Fruit fly (Drosophila melanogaster) whole organism, embryonic: Measurements from ENCODE around the gene CG32432.
A peak's percentile ranks its signal among the peaks of the same experiment; 100 is the strongest.

Experiments
- Ada2b ChIP-seq: fragments of 200-800 bp; sonication (Bioruptor generic); IDR thresholded peaks from 2 replicates; pipeline ENCODE4 v1.3.6; 2022; ENCODE audit warnings: missing biosample characterization, missing genetic modification characterization
- Asciz ChIP-seq: fragments of 200-800 bp; sonication (Bioruptor generic); optimal IDR thresholded peaks from 2 replicates; lab custom pipeline; 2017; ENCODE audit warnings: missing biosample characterization, mild to moderate bottlenecking, missing genetic modification characterization, missing genetic modification reagents
- Awh ChIP-seq: fragments of 200-800 bp; sonication (Bioruptor generic); IDR thresholded peaks from 2 replicates; pipeline ENCODE4, ENCODE4 v1.3.6; 2022; ENCODE audit warnings: missing biosample characterization, missing genetic modification characterization
- BtbVII ChIP-seq: fragments of 200-800 bp; sonication (Bioruptor generic); optimal IDR thresholded peaks from 3 replicates; lab custom pipeline; 2017; ENCODE audit warnings: missing biosample characterization, mild to moderate bottlenecking, missing genetic modification characterization
- CG10267 ChIP-seq: fragments of 200-800 bp; sonication (Bioruptor generic); optimal IDR thresholded peaks from 2 replicates; lab custom pipeline; 2018; ENCODE audit warnings: missing biosample characterization, mild to moderate bottlenecking, missing genetic modification characterization, moderate library complexity
- CG10366 ChIP-seq: fragments of 200-800 bp; sonication (Bioruptor generic); IDR thresholded peaks from 2 replicates; pipeline ENCODE4 v1.3.6; 2022; ENCODE audit warnings: missing biosample characterization, missing genetic modification characterization
- CG10959 ChIP-seq: fragments of 200-800 bp; sonication (Bioruptor generic); IDR thresholded peaks from 2 replicates; pipeline ENCODE4 v1.3.6; 2022; ENCODE audit warnings: missing biosample characterization, missing genetic modification characterization
- CG11456 ChIP-seq: fragments of 200-800 bp; sonication (Bioruptor generic); IDR thresholded peaks from 3 replicates; pipeline ENCODE4 v1.3.6; 2022; ENCODE audit warnings: missing biosample characterization, missing genetic modification characterization
- CG1603 ChIP-seq: fragments of 200-800 bp; sonication (Bioruptor generic); optimal IDR thresholded peaks from 2 replicates; lab custom pipeline; 2019; ENCODE audit warnings: missing biosample characterization, mild to moderate bottlenecking, missing genetic modification characterization, moderate library complexity
- CG2678 ChIP-seq: fragments of 200-800 bp; sonication (Bioruptor generic); optimal IDR thresholded peaks from 3 replicates; lab custom pipeline; 2019; ENCODE audit warnings: missing biosample characterization, mild to moderate bottlenecking, missing genetic modification characterization, moderate library complexity
- CG30020 ChIP-seq: fragments of 200-800 bp; optimal IDR thresholded peaks from 2 replicates; lab custom pipeline; 2019; ENCODE audit warnings: missing biosample characterization, mild to moderate bottlenecking, missing genetic modification characterization, moderate library complexity
- CG42726 ChIP-seq: fragments of 200-800 bp; sonication (Bioruptor generic); IDR thresholded peaks from 2 replicates; pipeline ENCODE4 v1.3.6; 2022; ENCODE audit warnings: missing biosample characterization, missing genetic modification characterization; ENCODE audit not compliant: partially characterized antibody
- CG4730 ChIP-seq: fragments of 200-800 bp; sonication (Bioruptor generic); IDR thresholded peaks from 2 replicates; pipeline ENCODE4 v1.3.6; 2022; ENCODE audit warnings: missing biosample characterization, missing genetic modification characterization
- CG6654 ChIP-seq: fragments of 200-800 bp; sonication (Bioruptor generic); optimal IDR thresholded peaks from 2 replicates; lab custom pipeline; 2017; ENCODE audit warnings: missing biosample characterization, mild to moderate bottlenecking, missing genetic modification characterization
- CG7745 ChIP-seq: fragments of 200-800 bp; sonication (Bioruptor generic); optimal IDR thresholded peaks from 2 replicates; lab custom pipeline; 2018; ENCODE audit warnings: missing biosample characterization, mild to moderate bottlenecking, missing genetic modification characterization, moderate library complexity
- Dad ChIP-seq: fragments of 200-800 bp; sonication (Bioruptor generic); optimal IDR thresholded peaks from 3 replicates; lab custom pipeline; 2016; ENCODE audit warnings: missing biosample characterization, missing genetic modification characterization
- Dbx ChIP-seq: fragments of 200-800 bp; sonication (Bioruptor generic); IDR thresholded peaks from 3 replicates; pipeline ENCODE4 v1.3.6; 2022; ENCODE audit warnings: missing biosample characterization, missing genetic modification characterization
- Doc3 ChIP-seq: fragments of 200-800 bp; sonication (Bioruptor generic); IDR thresholded peaks from 3 replicates; pipeline ENCODE4 v1.3.6; 2022; ENCODE audit warnings: missing biosample characterization, missing genetic modification characterization; ENCODE audit not compliant: partially characterized antibody
- Fer2 ChIP-seq: fragments of 200-800 bp; sonication (Bioruptor generic); optimal IDR thresholded peaks from 2 replicates; lab custom pipeline; 2018; ENCODE audit warnings: missing biosample characterization, mild to moderate bottlenecking, missing genetic modification characterization, moderate library complexity
- Gsc ChIP-seq: fragments of 200-800 bp; sonication (Bioruptor generic); IDR thresholded peaks from 2 replicates; pipeline ENCODE4 v1.3.6; 2022; ENCODE audit warnings: missing biosample characterization, missing genetic modification characterization
- HLH3B ChIP-seq: fragments of 200-800 bp; sonication (Bioruptor generic); IDR thresholded peaks from 2 replicates; pipeline ENCODE4 v1.3.6; 2022; ENCODE audit warnings: missing biosample characterization, missing genetic modification characterization
- Hmr ChIP-seq: fragments of 200-800 bp; sonication (Bioruptor generic); optimal IDR thresholded peaks from 3 replicates; lab custom pipeline; 2017; ENCODE audit warnings: mild to moderate bottlenecking, missing biosample characterization, missing genetic modification reagents, missing genetic modification characterization
- Hr51 ChIP-seq, 2 experiments: fragments of 200-800 bp; sonication (Bioruptor generic); optimal IDR thresholded peaks; 2 replicates in 1 of 2; 3 replicates in 1 of 2; lab custom pipeline; 2016 to 2018; ENCODE audit warnings: missing biosample characterization in 2 of 2, missing genetic modification characterization in 2 of 2, mild to moderate bottlenecking in 1 of 2, moderate library complexity in 1 of 2
- Mes4 ChIP-seq: fragments of 200-800 bp; sonication (Bioruptor generic); optimal IDR thresholded peaks from 2 replicates; lab custom pipeline; 2016; ENCODE audit warnings: missing biosample characterization, missing genetic modification characterization
- Opbp ChIP-seq: fragments of 200-800 bp; sonication (Bioruptor generic); IDR thresholded peaks from 3 replicates; pipeline ENCODE4 v1.3.6; 2022; ENCODE audit warnings: missing biosample characterization, missing genetic modification characterization; ENCODE audit not compliant: partially characterized antibody
- Six4 ChIP-seq: fragments of 200-800 bp; sonication (Bioruptor generic); optimal IDR thresholded peaks from 2 replicates; lab custom pipeline; 2016; ENCODE audit warnings: missing biosample characterization, missing genetic modification characterization
- ato ChIP-seq: fragments of 200-800 bp; sonication (Bioruptor generic); IDR thresholded peaks from 2 replicates; pipeline ENCODE4 v1.3.6; 2022; ENCODE audit warnings: missing biosample characterization, missing genetic modification characterization; ENCODE audit not compliant: partially characterized antibody
- bcd ChIP-seq: fragments of 200-800 bp; sonication (Bioruptor generic); optimal IDR thresholded peaks from 2 replicates; lab custom pipeline; 2017; ENCODE audit warnings: missing biosample characterization, mild to moderate bottlenecking, missing genetic modification characterization
- cwo ChIP-seq: fragments of 200-800 bp; sonication (Bioruptor generic); optimal IDR thresholded peaks from 3 replicates; lab custom pipeline; 2017; ENCODE audit warnings: missing biosample characterization, missing genetic modification characterization, mild to moderate bottlenecking, moderate library complexity, missing genetic modification reagents
- dpn ChIP-seq, 2 experiments: fragments of 200-800 bp; sonication (Bioruptor generic); optimal IDR thresholded peaks; 3 replicates each; lab custom pipeline; 2016; ENCODE audit warnings: missing biosample characterization in 2 of 2, missing genetic modification characterization in 2 of 2
- fd3F ChIP-seq: fragments of 200-800 bp; sonication (Bioruptor generic); optimal IDR thresholded peaks from 2 replicates; lab custom pipeline; 2018; ENCODE audit warnings: missing biosample characterization, mild to moderate bottlenecking, missing genetic modification characterization, moderate library complexity
- gro ChIP-seq: fragments of 200-800 bp; sonication (Bioruptor generic); optimal IDR thresholded peaks from 2 replicates; lab custom pipeline; 2016; ENCODE audit warnings: missing biosample characterization, missing genetic modification characterization
- gt ChIP-seq: fragments of 200-800 bp; sonication (Bioruptor generic); IDR thresholded peaks from 2 replicates; pipeline ENCODE4 v1.3.6; 2022; ENCODE audit warnings: missing biosample characterization, missing genetic modification characterization
- knrl ChIP-seq: fragments of 200-800 bp; sonication (Bioruptor generic); IDR thresholded peaks from 3 replicates; pipeline ENCODE4 v1.3.6; 2022; ENCODE audit warnings: missing biosample characterization, missing genetic modification characterization; ENCODE audit not compliant: partially characterized antibody
- lab ChIP-seq: fragments of 200-800 bp; sonication (Bioruptor generic); optimal IDR thresholded peaks from 3 replicates; lab custom pipeline; 2017; ENCODE audit warnings: missing biosample characterization, missing genetic modification characterization, mild to moderate bottlenecking, moderate library complexity, missing genetic modification reagents
- odd ChIP-seq: fragments of 200-800 bp; sonication (Bioruptor generic); optimal IDR thresholded peaks from 2 replicates; lab custom pipeline; 2017; ENCODE audit warnings: missing biosample characterization, mild to moderate bottlenecking, missing genetic modification characterization
- ranshi ChIP-seq: fragments of 200-800 bp; sonication (Bioruptor generic); IDR thresholded peaks from 2 replicates; pipeline ENCODE4 v1.3.6; 2022; ENCODE audit warnings: missing biosample characterization, missing genetic modification characterization
- rib ChIP-seq: fragments of 200-800 bp; sonication (Bioruptor generic); IDR thresholded peaks from 2 replicates; pipeline ENCODE4 v1.3.6; 2022; ENCODE audit warnings: missing biosample characterization, missing genetic modification characterization
- salm ChIP-seq: fragments of 200-800 bp; sonication (Bioruptor generic); optimal IDR thresholded peaks from 2 replicates; lab custom pipeline; 2018; ENCODE audit warnings: missing biosample characterization, mild to moderate bottlenecking, missing genetic modification characterization
- scrt ChIP-seq: fragments of 200-800 bp; sonication (Bioruptor generic); optimal IDR thresholded peaks from 2 replicates; lab custom pipeline; 2018; ENCODE audit warnings: missing biosample characterization, mild to moderate bottlenecking, missing genetic modification characterization, moderate library complexity
- sim ChIP-seq: fragments of 200-800 bp; sonication (Bioruptor generic); IDR thresholded peaks from 2 replicates; pipeline ENCODE4 v1.3.6; 2022; ENCODE audit warnings: missing biosample characterization, missing genetic modification characterization
- ssp ChIP-seq: fragments of 200-800 bp; sonication (Bioruptor generic); IDR thresholded peaks from 2 replicates; pipeline ENCODE4 v1.3.6; 2022; ENCODE audit warnings: missing biosample characterization, missing genetic modification characterization
- stwl ChIP-seq: fragments of 200-800 bp; sonication (Bioruptor generic); optimal IDR thresholded peaks from 3 replicates; lab custom pipeline; 2018; ENCODE audit warnings: missing biosample characterization, mild to moderate bottlenecking, missing genetic modification characterization, moderate library complexity
- twi ChIP-seq: fragments of 200-800 bp; optimal IDR thresholded peaks from 2 replicates; lab custom pipeline; 2019; ENCODE audit warnings: missing biosample characterization, mild to moderate bottlenecking, missing genetic modification characterization, moderate library complexity
- wek ChIP-seq: fragments of 200-800 bp; sonication (Bioruptor generic); optimal IDR thresholded peaks from 3 replicates; lab custom pipeline; 2018; ENCODE audit warnings: missing biosample characterization, mild to moderate bottlenecking, missing genetic modification characterization, moderate library complexity
- zfh1 ChIP-seq: fragments of 200-800 bp; sonication (Bioruptor generic); IDR thresholded peaks from 3 replicates; pipeline ENCODE4 v1.3.6; 2022; ENCODE audit warnings: missing biosample characterization, missing genetic modification characterization

The CG32432 gene

dm6 chr3L:20883969-20884368 lies 1.0 kb downstream of the CG32432 start (continued):
- TF ChIP-seq Gsc (no peak), Ada2b (GFP tag; lab: Robert Waterston, UW) (0 out of 2 replicates have a peak, but pooled peaks have one; percentile 20), ssp (GFP tag; lab: Robert Waterston, UW) (no peak), twi (tag; lab: Kevin White, UChicago) (no peak), Dad (GFP tag; lab: Kevin White, UChicago) (no peak), CG10366 (GFP tag; lab: Robert Waterston, UW) (no peak), Mes4 (GFP tag; lab: Kevin White, UChicago) (no peak), CG6654 (GFP tag; lab: Kevin White, UChicago) (no peak), rib (no peak), sim (GFP tag; lab: Robert Waterston, UW) (no peak), Opbp (no peak), zfh1 (GFP tag; lab: Robert Waterston, UW) (no peak), ranshi (GFP tag; lab: Robert Waterston, UW) (no peak), BtbVII (GFP tag; lab: Kevin White, UChicago) (no peak), CG11456 (GFP tag; lab: Robert Waterston, UW) (0 out of 3 replicates have a peak, but pooled peaks have one; percentile 38), odd (GFP tag; lab: Kevin White, UChicago) (no peak), wek (GFP tag; lab: Kevin White, UChicago) (no peak), CG4730 (no peak), Hmr (peak; percentile 16), ato (GFP tag; lab: Robert Waterston, UW) (no peak), bcd (GFP tag; lab: Kevin White, UChicago) (no peak), HLH3B (GFP tag; lab: Robert Waterston, UW) (no peak), Dbx (GFP tag; lab: Robert Waterston, UW) (0 out of 3 replicates have a peak, but pooled peaks have one; percentile 38), Hr51 (GFP tag; optimal IDR thresholded peaks at IDR 0.05; lab: Kevin White, UChicago) (peak in 1 of 2 experiments; percentile 5), stwl (tag; lab: Kevin White, UChicago) (no peak), scrt (GFP tag; lab: Kevin White, UChicago) (no peak), dpn (GFP tag; optimal IDR thresholded peaks at IDR 0.05; lab: Kevin White, UChicago) (peak in 1 of 2 experiments; percentile 8), CG1603 (no peak), Six4 (GFP tag; lab: Kevin White, UChicago) (no peak), CG42726 (GFP tag; lab: Robert Waterston, UW) (no peak), fd3F (no peak), gt (no peak), CG10959 (GFP tag; lab: Robert Waterston, UW) (no peak), salm (tag; lab: Kevin White, UChicago) (no peak), lab (GFP tag; lab: Kevin White, UChicago) (peak; percentile 51), cwo (peak; percentile 25), Asciz (GFP tag; lab: Kevin White, UChicago) (no peak), Doc3 (GFP tag; lab: Robert Waterston, UW) (no peak), CG10267 (tag; lab: Kevin White, UChicago) (no peak), CG30020 (no peak), gro (no peak), CG2678 (tag; lab: Kevin White, UChicago) (no peak), CG7745 (tag; lab: Kevin White, UChicago) (no peak), knrl (no peak), Fer2 (tag; lab: Kevin White, UChicago) (no peak), Awh (GFP tag; lab: Robert Waterston, UW) (no peak)
